Fruit fly (Drosophila melanogaster) whole organism, embryonic: ENCODE data around the gene JMJD4.
A peak's percentile ranks its signal among the peaks of the same experiment; 100 is the strongest.

Experiments used
- ATbp ChIP-seq: fragments of 200-800 bp; sonication (Bioruptor generic); optimal IDR thresholded peaks from 2 replicates; lab custom pipeline; 2017; ENCODE audit warnings: missing biosample characterization, mild to moderate bottlenecking, missing genetic modification characterization, missing genetic modification reagents
- Abd-B ChIP-seq: fragments of 200-800 bp; sonication (Bioruptor generic); optimal IDR thresholded peaks from 2 replicates; lab custom pipeline; 2018; ENCODE audit warnings: missing biosample characterization, mild to moderate bottlenecking, missing genetic modification characterization, moderate library complexity
- Bteb2 ChIP-seq: fragments of 200-800 bp; sonication (Bioruptor generic); optimal IDR thresholded peaks from 2 replicates; lab custom pipeline; 2016; ENCODE audit warnings: missing biosample characterization, missing genetic modification characterization
- CG12071 ChIP-seq: fragments of 200-800 bp; sonication (Bioruptor generic); optimal IDR thresholded peaks from 3 replicates; lab custom pipeline; 2018; ENCODE audit warnings: missing biosample characterization, mild to moderate bottlenecking, missing genetic modification characterization
- CG12236 ChIP-seq: fragments of 200-800 bp; sonication (Bioruptor generic); optimal IDR thresholded peaks from 2 replicates; lab custom pipeline; 2016; ENCODE audit warnings: missing biosample characterization, missing genetic modification characterization
- CG12769 ChIP-seq: fragments of 200-800 bp; sonication (Bioruptor generic); optimal IDR thresholded peaks from 2 replicates; lab custom pipeline; 2019; ENCODE audit warnings: missing biosample characterization, mild to moderate bottlenecking, missing genetic modification characterization, moderate library complexity
- CG15601 ChIP-seq: fragments of 200-800 bp; sonication (Bioruptor generic); optimal IDR thresholded peaks from 3 replicates; lab custom pipeline; 2019; ENCODE audit warnings: missing biosample characterization, mild to moderate bottlenecking, missing genetic modification characterization, moderate library complexity
- CG18011 ChIP-seq: fragments of 200-800 bp; sonication (Bioruptor generic); optimal IDR thresholded peaks from 2 replicates; lab custom pipeline; 2017; ENCODE audit warnings: missing biosample characterization, missing genetic modification characterization, mild to moderate bottlenecking, moderate library complexity, missing genotype
- CG18599 ChIP-seq: fragments of 200-800 bp; sonication (Bioruptor generic); optimal IDR thresholded peaks from 3 replicates; lab custom pipeline; 2017; ENCODE audit warnings: missing biosample characterization, missing genetic modification characterization, mild to moderate bottlenecking, moderate library complexity, missing genetic modification reagents
- CG18619 ChIP-seq: fragments of 200-800 bp; sonication (Bioruptor generic); optimal IDR thresholded peaks from 3 replicates; lab custom pipeline; 2017; ENCODE audit warnings: missing biosample characterization, mild to moderate bottlenecking, missing genetic modification characterization
- CG2678 ChIP-seq: fragments of 200-800 bp; sonication (Bioruptor generic); optimal IDR thresholded peaks from 3 replicates; lab custom pipeline; 2019; ENCODE audit warnings: missing biosample characterization, mild to moderate bottlenecking, missing genetic modification characterization, moderate library complexity
- CG2875 ChIP-seq: fragments of 200-800 bp; sonication (Bioruptor generic); optimal IDR thresholded peaks from 2 replicates; lab custom pipeline; 2017; ENCODE audit warnings: missing biosample characterization, mild to moderate bottlenecking, missing genetic modification characterization, missing genetic modification reagents
- CG31365 ChIP-seq: fragments of 200-800 bp; sonication (Bioruptor generic); optimal IDR thresholded peaks from 2 replicates; lab custom pipeline; 2018; ENCODE audit warnings: missing biosample characterization, mild to moderate bottlenecking, missing genetic modification characterization
- CG33213 ChIP-seq: fragments of 200-800 bp; sonication (Bioruptor generic); optimal IDR thresholded peaks from 3 replicates; lab custom pipeline; 2016; ENCODE audit warnings: missing biosample characterization, missing genetic modification characterization
- CG4282 ChIP-seq: fragments of 200-800 bp; sonication (Bioruptor generic); optimal IDR thresholded peaks from 2 replicates; lab custom pipeline; 2016; ENCODE audit warnings: missing biosample characterization, missing genetic modification characterization
- CG4360 ChIP-seq: fragments of 200-800 bp; sonication (Bioruptor generic); IDR thresholded peaks from 2 replicates; pipeline ENCODE4 v1.3.6; 2022; ENCODE audit warnings: missing biosample characterization, missing genetic modification characterization
- CG8290 ChIP-seq, 3 experiments: fragments of 200-800 bp; sonication (Bioruptor generic); optimal IDR thresholded peaks; 2 replicates each; lab custom pipeline; 2016 to 2019; ENCODE audit warnings: missing biosample characterization in 3 of 3, missing genetic modification characterization in 3 of 3, mild to moderate bottlenecking in 2 of 3, moderate library complexity in 1 of 3
- CG9876 ChIP-seq: fragments of 200-800 bp; sonication (Bioruptor generic); optimal IDR thresholded peaks from 2 replicates; lab custom pipeline; 2016; ENCODE audit warnings: missing biosample characterization, missing genetic modification characterization
- CHES-1-like ChIP-seq: fragments of 200-800 bp; sonication (Bioruptor generic); optimal IDR thresholded peaks from 2 replicates; lab custom pipeline; 2016; ENCODE audit warnings: missing biosample characterization, missing genetic modification characterization
- D ChIP-seq, 2 experiments: fragments of 200-800 bp in 1 of 2; fragments of >200 bp in 1 of 2; sonication (Bioruptor generic) in 1 of 2; optimal IDR thresholded peaks; 2 replicates in 1 of 2; 3 replicates in 1 of 2; lab custom pipeline; 2017; ENCODE audit warnings: mild to moderate bottlenecking in 1 of 2, missing biosample characterization in 1 of 2, missing genetic modification characterization in 1 of 2, missing genetic modification reagents in 1 of 2
- Drgx ChIP-seq: fragments of 200-800 bp; sonication (Bioruptor generic); IDR thresholded peaks from 2 replicates; pipeline ENCODE4 v1.3.6; 2022; ENCODE audit warnings: missing biosample characterization, missing genetic modification characterization
- ERR ChIP-seq: fragments of 200-800 bp; sonication (Bioruptor generic); optimal IDR thresholded peaks from 2 replicates; lab custom pipeline; 2016; ENCODE audit warnings: missing biosample characterization, missing genetic modification characterization
- HLH54F ChIP-seq: fragments of 200-800 bp; sonication (Bioruptor generic); optimal IDR thresholded peaks from 3 replicates; lab custom pipeline; 2016; ENCODE audit warnings: missing biosample characterization, missing genetic modification characterization
- Hmr ChIP-seq: fragments of 200-800 bp; sonication (Bioruptor generic); optimal IDR thresholded peaks from 3 replicates; lab custom pipeline; 2017; ENCODE audit warnings: mild to moderate bottlenecking, missing biosample characterization, missing genetic modification reagents, missing genetic modification characterization
- Hr78 ChIP-seq, 2 experiments: fragments of 200-800 bp in 1 of 2; fragments of >200 bp in 1 of 2; sonication (Bioruptor generic) in 1 of 2; optimal IDR thresholded peaks; 2 replicates each; lab custom pipeline; 2017 to 2019; ENCODE audit warnings: missing biosample characterization in 2 of 2, missing genetic modification characterization in 2 of 2, mild to moderate bottlenecking in 1 of 2, moderate library complexity in 1 of 2
- Lpt ChIP-seq: fragments of >200 bp; optimal IDR thresholded peaks from 2 replicates; lab custom pipeline; 2018; ENCODE audit warnings: missing biosample characterization, missing genetic modification characterization
- Neu2 ChIP-seq: fragments of 200-800 bp; sonication (Bioruptor generic); optimal IDR thresholded peaks from 3 replicates; lab custom pipeline; 2016; ENCODE audit warnings: missing biosample characterization, missing genetic modification characterization, borderline replicate concordance
- Taf1 ChIP-seq: fragments of 200-800 bp; sonication (Bioruptor generic); IDR thresholded peaks from 2 replicates; pipeline ENCODE4 v1.3.6; 2022; ENCODE audit warnings: missing biosample characterization, missing genetic modification characterization
- az2 ChIP-seq: fragments of 200-800 bp; sonication (Bioruptor generic); optimal IDR thresholded peaks from 3 replicates; lab custom pipeline; 2016; ENCODE audit warnings: missing biosample characterization, missing genetic modification characterization
- dimm ChIP-seq: fragments of 200-800 bp; sonication (Bioruptor generic); IDR thresholded peaks from 2 replicates; pipeline ENCODE4 v1.3.6; 2022; ENCODE audit warnings: missing biosample characterization, missing genetic modification characterization
- disco-r ChIP-seq: fragments of 200-800 bp; sonication (Bioruptor generic); optimal IDR thresholded peaks from 2 replicates; lab custom pipeline; 2016; ENCODE audit warnings: missing biosample characterization, missing genetic modification characterization
- dm ChIP-seq: fragments of 200-800 bp; sonication (Bioruptor generic); optimal IDR thresholded peaks from 3 replicates; lab custom pipeline; 2016; ENCODE audit warnings: missing biosample characterization, missing genetic modification characterization
- dmrt11E ChIP-seq: fragments of 200-800 bp; sonication (Bioruptor generic); optimal IDR thresholded peaks from 3 replicates; lab custom pipeline; 2018; ENCODE audit warnings: missing biosample characterization, mild to moderate bottlenecking, missing genetic modification characterization, moderate library complexity
- dpn ChIP-seq, 2 experiments: fragments of 200-800 bp; sonication (Bioruptor generic); optimal IDR thresholded peaks; 3 replicates each; lab custom pipeline; 2016; ENCODE audit warnings: missing biosample characterization in 2 of 2, missing genetic modification characterization in 2 of 2
- gsb ChIP-seq: fragments of 200-800 bp; sonication (Bioruptor generic); IDR thresholded peaks from 2 replicates; pipeline ENCODE4 v1.3.6; 2022; ENCODE audit warnings: missing biosample characterization, missing genetic modification characterization
- hbn ChIP-seq: fragments of 200-800 bp; sonication (Bioruptor generic); IDR thresholded peaks from 2 replicates; pipeline ENCODE4 v1.3.6; 2022; ENCODE audit warnings: missing biosample characterization, missing genetic modification characterization; ENCODE audit not compliant: partially characterized antibody
- her ChIP-seq: fragments of 200-800 bp; sonication (Bioruptor generic); optimal IDR thresholded peaks from 2 replicates; lab custom pipeline; 2016; ENCODE audit warnings: missing biosample characterization, missing genetic modification characterization
- inv ChIP-seq: fragments of 200-800 bp; sonication (Bioruptor generic); IDR thresholded peaks from 2 replicates; pipeline ENCODE4 v1.3.6; 2022; ENCODE audit warnings: missing biosample characterization, missing genetic modification characterization; ENCODE audit not compliant: partially characterized antibody
- jigr1 ChIP-seq: fragments of 200-800 bp; sonication (Bioruptor generic); IDR thresholded peaks from 3 replicates; pipeline ENCODE4 v1.3.6; 2022; ENCODE audit warnings: missing biosample characterization, missing genetic modification characterization
- lbe ChIP-seq: fragments of 200-800 bp; sonication (Bioruptor generic); optimal IDR thresholded peaks from 2 replicates; lab custom pipeline; 2016; ENCODE audit warnings: missing biosample characterization, mild to moderate bottlenecking, missing genetic modification characterization
- nerfin-2 ChIP-seq: fragments of 200-800 bp; sonication (Bioruptor generic); IDR thresholded peaks from 2 replicates; pipeline ENCODE4 v1.3.6; 2022; ENCODE audit warnings: missing biosample characterization, missing genetic modification characterization; ENCODE audit not compliant: partially characterized antibody
- psq ChIP-seq: fragments of 200-800 bp; sonication (Bioruptor generic); optimal IDR thresholded peaks from 2 replicates; lab custom pipeline; 2017; ENCODE audit warnings: missing biosample characterization, missing genetic modification characterization
- ro ChIP-seq: fragments of 200-800 bp; sonication (Bioruptor generic); IDR thresholded peaks from 2 replicates; pipeline ENCODE4 v1.3.6; 2022; ENCODE audit warnings: missing biosample characterization, missing genetic modification characterization
- run ChIP-seq: fragments of 200-800 bp; sonication (Bioruptor generic); optimal IDR thresholded peaks from 3 replicates; lab custom pipeline; 2018; ENCODE audit warnings: missing biosample characterization, mild to moderate bottlenecking, missing genetic modification characterization
- ssp ChIP-seq: fragments of 200-800 bp; sonication (Bioruptor generic); IDR thresholded peaks from 2 replicates; pipeline ENCODE4 v1.3.6; 2022; ENCODE audit warnings: missing biosample characterization, missing genetic modification characterization
- sug ChIP-seq: fragments of 200-800 bp; optimal IDR thresholded peaks from 2 replicates; lab custom pipeline; 2019; ENCODE audit warnings: missing biosample characterization, mild to moderate bottlenecking, missing genetic modification characterization, moderate library complexity
- tgo ChIP-seq: fragments of 200-800 bp; sonication (Bioruptor generic); IDR thresholded peaks from 3 replicates; pipeline ENCODE4 v1.3.6; 2022; ENCODE audit warnings: missing biosample characterization, missing genetic modification characterization

Gene JMJD4

dm6 chr2L:18141471-18142345 is 17.4 kb downstream of the JMJD4 start (continued):
- TF ChIP-seq inv (GFP tag; lab: Robert Waterston, UW) (no peak), Abd-B (GFP tag; lab: Kevin White, UChicago) (no peak), CG18011 (peak; percentile 50), Hmr (GFP tag; lab: Kevin White, UChicago) (peak; percentile 62), Hr78 (GFP tag; optimal IDR thresholded peaks at IDR 0.05; lab: Kevin White, UChicago) (no peak), HLH54F (GFP tag; lab: Kevin White, UChicago) (peak; percentile 46), CG12071 (GFP tag; lab: Kevin White, UChicago) (peak; percentile 56), psq (GFP tag; lab: Kevin White, UChicago) (no peak), CG31365 (tag; lab: Kevin White, UChicago) (no peak), az2 (GFP tag; lab: Kevin White, UChicago) (peak; percentile 67), CG8290 (GFP tag; optimal IDR thresholded peaks at IDR 0.05; lab: Kevin White, UChicago) (peak; percentile 12), CG8290 (tag; optimal IDR thresholded peaks at IDR 0.05; lab: Kevin White, UChicago) (peak in 1 of 2 experiments; percentile 54), CG12236 (GFP tag; lab: Kevin White, UChicago) (peak; percentile 62), Lpt (GFP tag; lab: Kevin White, UChicago) (no peak), sug (tag; lab: Kevin White, UChicago) (peak; percentile 53), her (no peak), hbn (GFP tag; lab: Robert Waterston, UW) (no peak), run (tag; lab: Kevin White, UChicago) (peak; percentile 53), Neu2 (no peak), disco-r (no peak), ERR (no peak), CHES-1-like (GFP tag; lab: Kevin White, UChicago) (peak; percentile 39), CG18599 (GFP tag; lab: Kevin White, UChicago) (peak; percentile 63), CG33213 (GFP tag; lab: Kevin White, UChicago) (no peak), dpn (GFP tag; optimal IDR thresholded peaks at IDR 0.05; lab: Kevin White, UChicago) (peak; percentile 68 to 79), tgo (peak; percentile 24; the same call in 1 of the 3 replicates), ATbp (GFP tag; lab: Kevin White, UChicago) (peak; percentile 73), CG4282 (no peak), Drgx (GFP tag; lab: Robert Waterston, UW) (peak; percentile 75), CG9876 (GFP tag; lab: Kevin White, UChicago) (no peak), CG2678 (tag; lab: Kevin White, UChicago) (peak; percentile 80), jigr1 (no peak), CG12769 (peak; percentile 68), Taf1 (GFP tag; lab: Robert Waterston, UW) (no peak; the same call in 1 of the 2 replicates), dm (GFP tag; lab: Kevin White, UChicago) (peak; percentile 41), CG4360 (GFP tag; lab: Robert Waterston, UW) (0 out of 2 replicates have a peak, but pooled peaks have one; percentile 7), ssp (GFP tag; lab: Robert Waterston, UW) (0 out of 2 replicates have a peak, but pooled peaks have one; percentile 4), dmrt11E (tag; lab: Kevin White, UChicago) (no peak), gsb (no peak), ro (GFP tag; lab: Robert Waterston, UW) (no peak), D (optimal IDR thresholded peaks at IDR 0.05; lab: Kevin White, UChicago) (no peak), D (GFP tag; optimal IDR thresholded peaks at IDR 0.05; lab: Kevin White, UChicago) (peak; percentile 72), nerfin-2 (GFP tag; lab: Robert Waterston, UW) (0 out of 2 replicates have a peak, but pooled peaks have one; percentile 28), CG18619 (GFP tag; lab: Kevin White, UChicago) (peak; percentile 57), CG15601 (tag; lab: Kevin White, UChicago) (no peak), lbe (GFP tag; lab: Kevin White, UChicago) (peak; percentile 48), Bteb2 (peak; percentile 67), CG2875 (GFP tag; lab: Kevin White, UChicago) (peak; percentile 54), dimm (GFP tag; lab: Robert Waterston, UW) (no peak)
